Worm (Caenorhabditis elegans) whole organism, late embryonic: ENCODE results near the gene rsd-3.

Source experiments
- ceh-14 ChIP-seq: sonication (generic microtip); optimal IDR thresholded peaks from 2 replicates; lab custom pipeline; 2016; ENCODE audit warnings: missing genotype, missing genetic modification characterization, missing compliant biosample characterization
- nfya-1 ChIP-seq: sonication (generic microtip); optimal IDR thresholded peaks from 2 replicates; lab custom pipeline; 2017; ENCODE audit warnings: missing genetic modification characterization, mild to moderate bottlenecking, missing compliant biosample characterization, antibody characterized with exemption, moderate library complexity
- nhr-11 ChIP-seq: fragments of 150-350 bp; optimal IDR thresholded peaks from 2 replicates; lab custom pipeline; 2014; ENCODE audit warnings: missing biosample characterization, missing genetic modification characterization
- nhr-232 ChIP-seq: sonication (generic microtip); optimal IDR thresholded peaks from 2 replicates; lab custom pipeline; 2016; ENCODE audit warnings: missing genetic modification characterization, missing compliant biosample characterization
- rnt-1 ChIP-seq: sonication (generic microtip); optimal IDR thresholded peaks from 2 replicates; lab custom pipeline; 2016; ENCODE audit warnings: missing genetic modification characterization, missing compliant biosample characterization

- TF ChIP-seq rnt-1 (tag; lab: Kevin White, UChicago) (no peak), nfya-1 (tag; lab: Kevin White, UChicago) (no peak), ceh-14 (tag; lab: Kevin White, UChicago) (no peak), nhr-232 (tag; lab: Kevin White, UChicago) (no peak), nhr-11 (tag; lab: Kevin White, UChicago) (no peak)
Measured at ce11 chrX:11823704-11824103, 25.4 kb downstream of the rsd-3 start, which contains the start of gene tag-241.
